Fruit fly (Drosophila melanogaster) whole organism, embryonic: Measurements from ENCODE around the gene Nepl21.

Experiments
- Antp ChIP-seq: fragments of 200-800 bp; sonication (Bioruptor generic); optimal IDR thresholded peaks from 3 replicates; lab custom pipeline; 2016; ENCODE audit warnings: missing biosample characterization, missing genetic modification characterization
- Atf3 ChIP-seq: fragments of 200-800 bp; sonication (Bioruptor generic); optimal IDR thresholded peaks from 3 replicates; lab custom pipeline; 2016; ENCODE audit warnings: missing biosample characterization, missing genetic modification characterization
- Bdp1 ChIP-seq: fragments of 200-800 bp; sonication (Bioruptor generic); optimal IDR thresholded peaks from 3 replicates; lab custom pipeline; 2016; ENCODE audit warnings: missing biosample characterization, missing genetic modification characterization
- CG10979 ChIP-seq: fragments of 200-800 bp; sonication (Bioruptor generic); optimal IDR thresholded peaks from 2 replicates; lab custom pipeline; 2018; ENCODE audit warnings: missing biosample characterization, mild to moderate bottlenecking, missing genetic modification characterization, moderate library complexity
- CG11696 ChIP-seq: fragments of 200-800 bp; sonication (Bioruptor generic); IDR thresholded peaks from 2 replicates; pipeline ENCODE4 v1.3.6; 2022; ENCODE audit warnings: missing biosample characterization, missing genetic modification characterization
- CG12155 ChIP-seq: fragments of 200-800 bp; sonication (Bioruptor generic); optimal IDR thresholded peaks from 3 replicates; lab custom pipeline; 2016; ENCODE audit warnings: missing biosample characterization, missing genetic modification characterization
- CG12219 ChIP-seq: fragments of 200-800 bp; sonication (Bioruptor generic); optimal IDR thresholded peaks from 3 replicates; lab custom pipeline; 2018; ENCODE audit warnings: missing biosample characterization, mild to moderate bottlenecking, missing genetic modification characterization
- CG13775 ChIP-seq: fragments of 200-800 bp; sonication (Bioruptor generic); optimal IDR thresholded peaks from 3 replicates; lab custom pipeline; 2017; ENCODE audit warnings: missing biosample characterization, mild to moderate bottlenecking, missing genetic modification characterization
- CG14441 ChIP-seq: fragments of 200-800 bp; sonication (Bioruptor generic); IDR thresholded peaks from 2 replicates; pipeline ENCODE4 v1.3.6; 2022; ENCODE audit warnings: missing biosample characterization, missing genetic modification characterization
- CG15073 ChIP-seq: fragments of 200-800 bp; sonication (Bioruptor generic); optimal IDR thresholded peaks from 2 replicates; lab custom pipeline; 2016; ENCODE audit warnings: missing biosample characterization, missing genetic modification characterization
- CG17186 ChIP-seq: fragments of 200-800 bp; sonication (Bioruptor generic); optimal IDR thresholded peaks from 3 replicates; lab custom pipeline; 2017; ENCODE audit warnings: missing biosample characterization, missing genetic modification reagents, missing genetic modification characterization
- CG17802 ChIP-seq: fragments of 200-800 bp; sonication (Bioruptor generic); optimal IDR thresholded peaks from 2 replicates; lab custom pipeline; 2018; ENCODE audit warnings: missing biosample characterization, mild to moderate bottlenecking, missing genetic modification characterization, moderate library complexity
- CG1832 ChIP-seq: fragments of 200-800 bp; sonication (Bioruptor generic); optimal IDR thresholded peaks from 2 replicates; lab custom pipeline; 2017; ENCODE audit warnings: missing biosample characterization, mild to moderate bottlenecking, missing genetic modification characterization, inconsistent platforms
- CG2116 ChIP-seq: fragments of 200-800 bp; sonication (Bioruptor generic); optimal IDR thresholded peaks from 3 replicates; lab custom pipeline; 2018; ENCODE audit warnings: missing biosample characterization, mild to moderate bottlenecking, missing genetic modification characterization
- CG2875 ChIP-seq: fragments of 200-800 bp; sonication (Bioruptor generic); optimal IDR thresholded peaks from 2 replicates; lab custom pipeline; 2017; ENCODE audit warnings: missing biosample characterization, mild to moderate bottlenecking, missing genetic modification characterization, missing genetic modification reagents
- CG33557 ChIP-seq: fragments of 200-800 bp; sonication (Bioruptor generic); optimal IDR thresholded peaks from 2 replicates; lab custom pipeline; 2019; ENCODE audit warnings: missing biosample characterization, mild to moderate bottlenecking, missing genetic modification characterization, moderate library complexity
- CG3838 ChIP-seq: fragments of 200-800 bp; sonication (Bioruptor generic); optimal IDR thresholded peaks from 3 replicates; lab custom pipeline; 2016; ENCODE audit warnings: missing biosample characterization, missing genetic modification characterization
- CG4360 ChIP-seq: fragments of 200-800 bp; sonication (Bioruptor generic); IDR thresholded peaks from 2 replicates; pipeline ENCODE4 v1.3.6; 2022; ENCODE audit warnings: missing biosample characterization, missing genetic modification characterization
- CG6813 ChIP-seq: fragments of 200-800 bp; sonication (Bioruptor generic); optimal IDR thresholded peaks from 2 replicates; lab custom pipeline; 2017; ENCODE audit warnings: missing biosample characterization, missing genetic modification characterization, mild to moderate bottlenecking, moderate library complexity, missing genetic modification reagents
- CG7372 ChIP-seq: fragments of 200-800 bp; sonication (Bioruptor generic); IDR thresholded peaks from 2 replicates; pipeline ENCODE4 v1.3.6; 2022; ENCODE audit warnings: missing biosample characterization, missing genetic modification characterization
- CG7786 ChIP-seq: fragments of 200-800 bp; sonication (Bioruptor generic); optimal IDR thresholded peaks from 2 replicates; lab custom pipeline; 2016; ENCODE audit warnings: missing biosample characterization, missing genetic modification characterization
- Dbx ChIP-seq: fragments of 200-800 bp; sonication (Bioruptor generic); IDR thresholded peaks from 3 replicates; pipeline ENCODE4 v1.3.6; 2022; ENCODE audit warnings: missing biosample characterization, missing genetic modification characterization
- Dip3 ChIP-seq: fragments of 200-800 bp; sonication (Bioruptor generic); optimal IDR thresholded peaks from 3 replicates; lab custom pipeline; 2016; ENCODE audit warnings: missing biosample characterization, missing genetic modification characterization
- Dll ChIP-seq: fragments of 200-800 bp; sonication (Bioruptor generic); IDR thresholded peaks from 4 replicates; pipeline ENCODE4 v1.3.6; 2022; ENCODE audit warnings: missing biosample characterization, missing genetic modification characterization; ENCODE audit not compliant: partially characterized antibody
- E2f2 ChIP-seq: fragments of 200-800 bp; sonication (Bioruptor generic); IDR thresholded peaks from 2 replicates; pipeline ENCODE4 v1.3.6; 2022; ENCODE audit warnings: missing biosample characterization, missing genetic modification characterization
- Gsc ChIP-seq: fragments of 200-800 bp; sonication (Bioruptor generic); IDR thresholded peaks from 2 replicates; pipeline ENCODE4 v1.3.6; 2022; ENCODE audit warnings: missing biosample characterization, missing genetic modification characterization
- Gug ChIP-seq: fragments of 200-800 bp; sonication (Bioruptor generic); IDR thresholded peaks from 4 replicates; pipeline ENCODE4 v1.3.6; 2022; ENCODE audit warnings: missing biosample characterization, missing genetic modification characterization
- HLH4C ChIP-seq: fragments of 200-800 bp; sonication (Bioruptor generic); IDR thresholded peaks from 3 replicates; pipeline ENCODE4 v1.3.6; 2022; ENCODE audit warnings: missing biosample characterization, missing genetic modification characterization; ENCODE audit not compliant: partially characterized antibody
- Hr3 ChIP-seq: fragments of 200-800 bp; sonication (Bioruptor generic); optimal IDR thresholded peaks from 3 replicates; lab custom pipeline; 2016; ENCODE audit warnings: missing biosample characterization, missing genetic modification characterization
- Kr ChIP-seq: fragments of 200-800 bp; sonication (Bioruptor generic); optimal IDR thresholded peaks from 2 replicates; lab custom pipeline; 2017; ENCODE audit warnings: missing biosample characterization, mild to moderate bottlenecking, missing genetic modification characterization
- Lim3 ChIP-seq: fragments of 200-800 bp; sonication (Bioruptor generic); IDR thresholded peaks from 2 replicates; pipeline ENCODE4 v1.3.6; 2022; ENCODE audit warnings: missing biosample characterization, missing genetic modification characterization
- Ravus ChIP-seq: fragments of 200-800 bp; sonication (Bioruptor generic); IDR thresholded peaks from 2 replicates; pipeline ENCODE4 v1.3.6; 2022; ENCODE audit warnings: missing biosample characterization, missing genetic modification characterization
- Side ChIP-seq: fragments of 200-800 bp; sonication (Bioruptor generic); optimal IDR thresholded peaks from 2 replicates; lab custom pipeline; 2016; ENCODE audit warnings: missing biosample characterization, missing genetic modification characterization
- Sin3A ChIP-seq: fragments of >200 bp; optimal IDR thresholded peaks from 2 replicates; lab custom pipeline; 2018
- Spps ChIP-seq: fragments of 200-800 bp; sonication (Bioruptor generic); optimal IDR thresholded peaks from 2 replicates; lab custom pipeline; 2018; ENCODE audit warnings: missing biosample characterization, mild to moderate bottlenecking, missing genetic modification characterization
- Stat92E ChIP-seq, 3 experiments: fragments of >200 bp in 2 of 3; fragments of 200-800 bp in 1 of 3; sonication (Bioruptor generic) in 1 of 3; optimal IDR thresholded peaks; 2 replicates each; lab custom pipeline; 2017 to 2019; ENCODE audit warnings: missing biosample characterization in 3 of 3, missing genetic modification characterization in 3 of 3, mild to moderate bottlenecking in 1 of 3, moderate library complexity in 1 of 3
- Usf ChIP-seq: fragments of 200-800 bp; sonication (Bioruptor generic); optimal IDR thresholded peaks from 2 replicates; lab custom pipeline; 2017; ENCODE audit warnings: missing genotype, missing biosample characterization, missing genetic modification characterization
- al ChIP-seq: fragments of 200-800 bp; sonication (Bioruptor generic); IDR thresholded peaks from 2 replicates; pipeline ENCODE4 v1.3.6; 2022; ENCODE audit warnings: missing biosample characterization, missing genetic modification characterization
- bcd ChIP-seq: fragments of 200-800 bp; sonication (Bioruptor generic); optimal IDR thresholded peaks from 2 replicates; lab custom pipeline; 2017; ENCODE audit warnings: missing biosample characterization, mild to moderate bottlenecking, missing genetic modification characterization
- chm ChIP-seq: fragments of 200-800 bp; sonication (Bioruptor generic); IDR thresholded peaks from 2 replicates; pipeline ENCODE4 v1.3.6; 2022; ENCODE audit warnings: missing biosample characterization, missing genetic modification characterization
- crc ChIP-seq: fragments of 200-800 bp; sonication (Bioruptor generic); optimal IDR thresholded peaks from 2 replicates; lab custom pipeline; 2016; ENCODE audit warnings: missing biosample characterization, missing genetic modification characterization
- ewg ChIP-seq: fragments of 200-800 bp; sonication (Bioruptor generic); optimal IDR thresholded peaks from 3 replicates; lab custom pipeline; 2017; ENCODE audit warnings: mild to moderate bottlenecking, missing biosample characterization, missing genetic modification reagents, missing genetic modification characterization
- gcm ChIP-seq: fragments of 200-800 bp; sonication (Bioruptor generic); optimal IDR thresholded peaks from 2 replicates; lab custom pipeline; 2019; ENCODE audit warnings: missing biosample characterization, mild to moderate bottlenecking, missing genetic modification characterization, moderate library complexity
- klu ChIP-seq: fragments of 200-800 bp; sonication (Bioruptor generic); IDR thresholded peaks from 2 replicates; pipeline ENCODE4 v1.3.6; 2022; ENCODE audit warnings: missing biosample characterization, missing genetic modification characterization
- mam ChIP-seq: fragments of 200-800 bp; sonication (Bioruptor generic); optimal IDR thresholded peaks from 3 replicates; lab custom pipeline; 2016; ENCODE audit warnings: missing biosample characterization, missing genetic modification characterization
- pros ChIP-seq: fragments of 200-800 bp; sonication (Bioruptor generic); optimal IDR thresholded peaks from 3 replicates; lab custom pipeline; 2019; ENCODE audit warnings: missing biosample characterization, mild to moderate bottlenecking, missing genetic modification characterization, moderate library complexity
- psq ChIP-seq: fragments of 200-800 bp; sonication (Bioruptor generic); optimal IDR thresholded peaks from 2 replicates; lab custom pipeline; 2017; ENCODE audit warnings: missing biosample characterization, missing genetic modification characterization
- sc ChIP-seq, 3 experiments: fragments of >200 bp in 2 of 3; fragments of 200-800 bp in 1 of 3; sonication (Bioruptor generic) in 1 of 3; optimal IDR thresholded peaks; 2 replicates in 2 of 3; 3 replicates in 1 of 3; lab custom pipeline; 2017; ENCODE audit warnings: mild to moderate bottlenecking in 1 of 3, missing biosample characterization in 1 of 3, missing genetic modification characterization in 1 of 3, missing genetic modification reagents in 1 of 3
- sob ChIP-seq: fragments of 200-800 bp; sonication (Bioruptor generic); IDR thresholded peaks from 2 replicates; pipeline ENCODE4 v1.3.6; 2022; ENCODE audit warnings: missing biosample characterization, missing genetic modification characterization
- tna ChIP-seq: fragments of 200-800 bp; sonication (Bioruptor generic); IDR thresholded peaks from 2 replicates; pipeline ENCODE4 v1.3.6; 2022; ENCODE audit warnings: missing biosample characterization, missing genetic modification characterization; ENCODE audit not compliant: partially characterized antibody

Gene Nepl21

DNA sequence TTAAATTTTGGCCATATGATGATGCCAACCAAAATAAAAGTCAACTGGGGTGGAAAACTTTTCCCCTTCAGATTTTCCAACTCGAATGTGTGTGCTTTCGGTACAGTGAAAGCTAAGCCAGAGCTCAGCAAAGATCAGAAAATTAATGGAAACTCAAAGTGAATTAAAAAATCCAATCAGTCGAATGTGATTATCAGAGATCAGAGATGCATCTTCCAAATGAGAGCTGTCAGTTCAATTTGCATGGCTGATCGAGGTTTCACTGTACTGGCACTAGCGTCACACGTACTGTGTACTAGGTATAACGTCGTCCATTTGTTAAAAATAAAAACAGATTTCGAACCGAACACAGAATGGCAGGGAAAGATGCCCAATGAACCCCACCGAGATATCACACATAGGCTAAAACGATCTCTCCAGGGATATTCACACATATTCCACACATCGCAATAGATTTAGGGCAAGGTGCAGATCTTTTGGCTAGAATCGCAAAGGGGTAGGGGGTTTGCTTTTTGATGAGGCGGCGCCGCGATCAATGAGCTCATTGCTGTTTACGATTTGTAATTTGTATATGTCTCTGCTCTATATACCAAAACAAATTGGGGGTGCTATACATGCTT lies 21.4 kb downstream of the Nepl21 start (continued):
- TF ChIP-seq Stat92E (GFP tag; optimal IDR thresholded peaks at IDR 0.05; lab: Kevin White, UChicago), result no peak
- no peak for TF ChIP-seq CG4360
- TF ChIP-seq tna, result no peak
- TF ChIP-seq Dip3 (GFP tag; lab: Kevin White, UChicago), result peak; percentile 82
- TF ChIP-seq CG7372 (GFP tag; lab: Robert Waterston, UW), result peak; percentile 68
- no peak for TF ChIP-seq HLH4C
- peak; percentile 30 for TF ChIP-seq CG2875
- TF ChIP-seq CG12155 (GFP tag; lab: Kevin White, UChicago), result peak; percentile 76
- TF ChIP-seq mam, result peak; percentile 87
- TF ChIP-seq E2f2 (GFP tag; lab: Robert Waterston, UW), result peak; percentile 60
- peak; percentile 86 for TF ChIP-seq Gug (GFP tag; lab: Robert Waterston, UW)
- no peak for TF ChIP-seq Gsc (GFP tag; lab: Robert Waterston, UW)
- TF ChIP-seq CG3838 (GFP tag; lab: Kevin White, UChicago), result no peak
- peak; percentile 65 for TF ChIP-seq Hr3
- peak; percentile 74 for TF ChIP-seq Side
- peak; percentile 91 for TF ChIP-seq CG14441 (GFP tag; lab: Robert Waterston, UW)
- peak; percentile 92 for TF ChIP-seq al (GFP tag; lab: Robert Waterston, UW)
- TF ChIP-seq sc (optimal IDR thresholded peaks at IDR 0.05; lab: Kevin White, UChicago), result no peak
- peak; percentile 3 for TF ChIP-seq sc (GFP tag; optimal IDR thresholded peaks at IDR 0.05; lab: Kevin White, UChicago)
- TF ChIP-seq ewg, result peak; percentile 41
- peak; percentile 84 for TF ChIP-seq sob (GFP tag; lab: Robert Waterston, UW)
- peak; percentile 21 for TF ChIP-seq Bdp1
- no peak for TF ChIP-seq psq (GFP tag; lab: Kevin White, UChicago)
- no peak for TF ChIP-seq CG17802
- TF ChIP-seq CG17186 (GFP tag; lab: Kevin White, UChicago), result no peak
- TF ChIP-seq klu (GFP tag; lab: Robert Waterston, UW), result peak; percentile 68; the same call in 1 of the 2 replicates
- TF ChIP-seq CG7786, result peak; percentile 79
- TF ChIP-seq pros, result no peak
- no peak for TF ChIP-seq Spps (tag; lab: Kevin White, UChicago)
- TF ChIP-seq Kr (GFP tag; lab: Kevin White, UChicago), result no peak
- TF ChIP-seq CG12219, result peak; percentile 73
- TF ChIP-seq CG1832, result no peak
- TF ChIP-seq Dll (GFP tag; lab: Robert Waterston, UW), result no peak
- peak; percentile 46 for TF ChIP-seq CG6813
- TF ChIP-seq CG11696 (GFP tag; lab: Robert Waterston, UW), result 0 out of 2 replicates have a peak, but pooled peaks have one; percentile 30
- peak; percentile 65; the same call in 1 of the 2 replicates for TF ChIP-seq chm (GFP tag; lab: Robert Waterston, UW)
- peak; percentile 61 for TF ChIP-seq crc (GFP tag; lab: Kevin White, UChicago)
- TF ChIP-seq Usf (GFP tag; lab: Kevin White, UChicago), result peak; percentile 47
- TF ChIP-seq Sin3A (lab: Kevin White, UChicago), result no peak
- peak; percentile 87 for TF ChIP-seq Antp (GFP tag; lab: Kevin White, UChicago)
- peak; percentile 84 for TF ChIP-seq Dbx (GFP tag; lab: Robert Waterston, UW)
- peak; percentile 58; the same call in 1 of the 2 replicates for TF ChIP-seq Ravus (GFP tag; lab: Robert Waterston, UW)
- TF ChIP-seq CG2116 (GFP tag; lab: Kevin White, UChicago), result no peak
- TF ChIP-seq gcm, result peak; percentile 42
- no peak for TF ChIP-seq CG15073 (GFP tag; lab: Kevin White, UChicago)
- 0 out of 2 replicates have a peak, but pooled peaks have one; percentile 37 for TF ChIP-seq Lim3 (GFP tag; lab: Robert Waterston, UW)
- peak; percentile 66 for TF ChIP-seq Atf3
- peak; percentile 76 for TF ChIP-seq bcd (GFP tag; lab: Kevin White, UChicago)
- no peak for TF ChIP-seq CG33557 (GFP tag; lab: Kevin White, UChicago)
- TF ChIP-seq CG10979 (tag; lab: Kevin White, UChicago), result peak; percentile 41
- TF ChIP-seq CG13775 (GFP tag; lab: Kevin White, UChicago), result peak; percentile 47
